Worm (Caenorhabditis elegans) whole organism, L3 larva: ENCODE results near the gene aex-2.

ENCODE experiments used
- ZK546.5 ChIP-seq: sonication (generic microtip); optimal IDR thresholded peaks from 2 replicates; lab custom pipeline; 2017; ENCODE audit warnings: missing biosample characterization, missing genetic modification characterization
- ceh-28 ChIP-seq: fragments of 150-350 bp; optimal IDR thresholded peaks from 2 replicates; lab custom pipeline; 2014; ENCODE audit warnings: missing biosample characterization, missing genetic modification reagents, missing genetic modification characterization
- egl-5 ChIP-seq: fragments of 150-350 bp; optimal IDR thresholded peaks from 2 replicates; lab custom pipeline; 2017; ENCODE audit warnings: missing biosample characterization, missing genetic modification reagents, missing genetic modification characterization, inconsistent platforms
- elt-1 ChIP-seq: fragments of 150-350 bp; optimal IDR thresholded peaks from 2 replicates; lab custom pipeline; 2014; ENCODE audit warnings: missing biosample characterization, missing genetic modification characterization
- elt-2 ChIP-seq: sonication (generic microtip); optimal IDR thresholded peaks from 2 replicates; lab custom pipeline; 2016; ENCODE audit warnings: missing genetic modification reagents, mild to moderate bottlenecking, missing genetic modification characterization, missing compliant biosample characterization
- elt-3 ChIP-seq, 3 experiments: fragments of 150-350 bp in 1 of 3; sonication (generic microtip) in 2 of 3; optimal IDR thresholded peaks; 2 replicates in 2 of 3; 4 replicates in 1 of 3; lab custom pipeline; 2014 to 2017; ENCODE audit warnings: missing biosample characterization in 3 of 3, missing genetic modification characterization in 3 of 3
- eor-1 ChIP-seq, 2 experiments: fragments of 150-350 bp; optimal IDR thresholded peaks; 2 replicates each; lab custom pipeline; 2014 to 2018; ENCODE audit warnings: missing biosample characterization in 2 of 2, missing genetic modification characterization in 2 of 2
- fkh-2 ChIP-seq: fragments of 150-350 bp; optimal IDR thresholded peaks from 2 replicates; lab custom pipeline; 2014; ENCODE audit warnings: missing biosample characterization, missing genetic modification reagents, missing genetic modification characterization
- lin-39 ChIP-seq: fragments of 150-350 bp; optimal IDR thresholded peaks from 2 replicates; lab custom pipeline; 2018; ENCODE audit warnings: missing biosample characterization, missing genetic modification reagents, missing genetic modification characterization
- nhr-11 ChIP-seq: fragments of 150-350 bp; optimal IDR thresholded peaks from 2 replicates; lab custom pipeline; 2014; ENCODE audit warnings: missing biosample characterization, missing genetic modification characterization
- nhr-23 ChIP-seq: fragments of 150-350 bp; optimal IDR thresholded peaks from 2 replicates; lab custom pipeline; 2014; ENCODE audit warnings: missing biosample characterization, missing genetic modification reagents, missing genetic modification characterization
- pha-4 ChIP-seq: fragments of 150-350 bp; optimal IDR thresholded peaks from 2 replicates; lab custom pipeline; 2014; ENCODE audit warnings: missing biosample characterization, missing genetic modification reagents, missing genetic modification characterization
- pqm-1 ChIP-seq: fragments of 150-350 bp; optimal IDR thresholded peaks from 2 replicates; lab custom pipeline; 2017; ENCODE audit warnings: missing biosample characterization, missing genetic modification characterization, inconsistent platforms
- snpc-4 ChIP-seq: fragments of 150-350 bp; optimal IDR thresholded peaks from 2 replicates; lab custom pipeline; 2014; ENCODE audit warnings: missing biosample characterization, missing genetic modification characterization
- tbx-2 ChIP-seq: sonication (generic microtip); optimal IDR thresholded peaks from 2 replicates; lab custom pipeline; 2016; ENCODE audit warnings: mild to moderate bottlenecking, missing genetic modification characterization, missing compliant biosample characterization
- unc-39 ChIP-seq: sonication (generic microtip); optimal IDR thresholded peaks from 4 replicates; lab custom pipeline; 2017; ENCODE audit warnings: missing biosample characterization, missing genetic modification characterization
- unc-62 ChIP-seq: fragments of 150-350 bp; sonication (generic microtip); optimal IDR thresholded peaks from 4 replicates; lab custom pipeline; 2014; ENCODE audit warnings: missing biosample characterization, missing genetic modification reagents, missing genetic modification characterization
- ztf-11 ChIP-seq: fragments of 150-350 bp; optimal IDR thresholded peaks from 2 replicates; lab custom pipeline; 2014; ENCODE audit warnings: missing biosample characterization, missing genetic modification characterization

Gene aex-2

DNA sequence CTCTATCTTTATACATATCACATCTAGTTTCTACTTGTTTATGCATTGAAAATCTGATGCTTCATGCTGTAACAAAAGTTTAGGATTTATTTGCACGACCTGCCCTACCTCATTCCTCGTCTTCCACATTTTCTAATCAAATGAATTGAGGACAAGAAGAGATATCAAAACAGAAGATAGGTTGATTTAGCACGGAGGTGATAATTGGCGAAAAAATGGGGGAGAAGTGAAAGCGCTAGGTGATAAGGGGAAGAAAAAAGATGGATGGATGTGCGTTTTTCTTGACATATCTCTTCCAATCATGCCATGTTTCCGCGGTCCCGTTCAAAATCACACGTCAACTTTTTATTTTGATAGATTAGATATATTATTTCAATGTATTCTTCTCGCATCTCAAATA is 44.8 kb downstream of the aex-2 start:
- TF ChIP-seq pha-4 (tag; lab: Kevin White, UChicago) = no peak
- peak; percentile 46 for TF ChIP-seq lin-39
- no peak for TF ChIP-seq snpc-4 (tag; lab: Kevin White, UChicago)
- peak in 1 of 3 experiments; percentile 94 for TF ChIP-seq elt-3 (tag; optimal IDR thresholded peaks at IDR 0.05; lab: Kevin White, UChicago)
- TF ChIP-seq nhr-23 (tag; lab: Kevin White, UChicago) = peak; percentile 7
- TF ChIP-seq egl-5 (tag; lab: Kevin White, UChicago) = peak; percentile 58
- no peak for TF ChIP-seq fkh-2 (tag; lab: Kevin White, UChicago)

- no peak for TF ChIP-seq ztf-11 (tag; lab: Kevin White, UChicago)
- TF ChIP-seq nhr-11 (tag; lab: Kevin White, UChicago) = no peak
- no peak for TF ChIP-seq tbx-2 (tag; lab: Kevin White, UChicago)
- TF ChIP-seq unc-39 (tag; lab: Kevin White, UChicago) = no peak
- no peak for TF ChIP-seq elt-1 (tag; lab: Kevin White, UChicago)
- no peak for TF ChIP-seq unc-62 (GFP tag; lab: Kevin White, UChicago)
- no peak for TF ChIP-seq ceh-28 (tag; lab: Kevin White, UChicago)
- TF ChIP-seq ZK546.5 (tag; lab: Kevin White, UChicago) = no peak
- no peak for TF ChIP-seq nhr-23 (tag; lab: Kevin White, UChicago)
These were observed 49.7 kb downstream of the aex-2 start for ce11 chrX:9603180-9603579.

ce11 chrX:9602625-9603024 is 50.3 kb downstream of the aex-2 start:
- TF ChIP-seq pqm-1 (tag; lab: Kevin White, UChicago) (peak; percentile 87), eor-1 (tag; optimal IDR thresholded peaks at IDR 0.05; lab: Kevin White, UChicago) (no peak), pha-4 (tag; lab: Kevin White, UChicago) (peak; percentile 32), elt-2 (peak; percentile 59), unc-39 (tag; lab: Kevin White, UChicago) (no peak)
